Worm (Caenorhabditis elegans) whole organism, mixed stage, embryonic: ENCODE measurements around the gene paa-1.

Experiments used
- blmp-1 ChIP-seq: fragments of 150-350 bp; optimal IDR thresholded peaks from 2 replicates; lab custom pipeline; 2014; ENCODE audit warnings: missing biosample characterization, missing genetic modification characterization
- cnd-1 ChIP-seq: fragments of 200-800 bp; sonication (Bioruptor generic); optimal IDR thresholded peaks from 2 replicates; lab custom pipeline; 2018; ENCODE audit warnings: mild to moderate bottlenecking, missing genetic modification characterization, missing compliant biosample characterization
- lsy-2 ChIP-seq: fragments of 150-350 bp; optimal IDR thresholded peaks from 2 replicates; lab custom pipeline; 2014; ENCODE audit warnings: missing biosample characterization, missing genetic modification characterization
- nhr-12 ChIP-seq: fragments of 150-350 bp; optimal IDR thresholded peaks from 2 replicates; lab custom pipeline; 2014; ENCODE audit warnings: missing biosample characterization, missing genetic modification characterization
- nhr-2 ChIP-seq: fragments of 150-350 bp; optimal IDR thresholded peaks from 2 replicates; lab custom pipeline; 2014; ENCODE audit warnings: missing biosample characterization, missing genetic modification characterization
- nhr-237 ChIP-seq: fragments of 150-350 bp; optimal IDR thresholded peaks from 2 replicates; lab custom pipeline; 2014; ENCODE audit warnings: missing biosample characterization, missing genetic modification characterization
- nhr-28 ChIP-seq: fragments of 150-350 bp; optimal IDR thresholded peaks from 2 replicates; lab custom pipeline; 2014; ENCODE audit warnings: missing biosample characterization, missing genetic modification characterization
- pha-4 ChIP-seq: fragments of 150-350 bp; optimal IDR thresholded peaks from 2 replicates; lab custom pipeline; 2018; ENCODE audit warnings: missing biosample characterization, missing genetic modification reagents, missing genetic modification characterization
- snpc-4 ChIP-seq: fragments of 150-350 bp; optimal IDR thresholded peaks from 2 replicates; lab custom pipeline; 2014; ENCODE audit warnings: missing biosample characterization, missing genetic modification characterization
- sptf-1 ChIP-seq: sonication (generic microtip); optimal IDR thresholded peaks from 2 replicates; lab custom pipeline; 2017; ENCODE audit warnings: mild to moderate bottlenecking, missing genetic modification characterization, moderate library complexity, missing compliant biosample characterization

ce11 chrIII:5483738-5484315 is 33.3 kb downstream of the paa-1 start, which contains the start of the genes R02F2.7 and R02F2.4:
- TF ChIP-seq pha-4 (tag; lab: Kevin White, UChicago) (no peak), sptf-1 (no peak), snpc-4 (tag; lab: Kevin White, UChicago) (no peak), lsy-2 (tag; lab: Kevin White, UChicago) (no peak), nhr-28 (tag; lab: Kevin White, UChicago) (no peak), blmp-1 (tag; lab: Kevin White, UChicago) (no peak), nhr-2 (tag; lab: Kevin White, UChicago) (no peak), nhr-12 (tag; lab: Kevin White, UChicago) (no peak), cnd-1 (no peak), nhr-237 (tag; lab: Kevin White, UChicago) (no peak)
